Worm (Caenorhabditis elegans): ENCODE data around the gene W02A2.12.

DNA sequence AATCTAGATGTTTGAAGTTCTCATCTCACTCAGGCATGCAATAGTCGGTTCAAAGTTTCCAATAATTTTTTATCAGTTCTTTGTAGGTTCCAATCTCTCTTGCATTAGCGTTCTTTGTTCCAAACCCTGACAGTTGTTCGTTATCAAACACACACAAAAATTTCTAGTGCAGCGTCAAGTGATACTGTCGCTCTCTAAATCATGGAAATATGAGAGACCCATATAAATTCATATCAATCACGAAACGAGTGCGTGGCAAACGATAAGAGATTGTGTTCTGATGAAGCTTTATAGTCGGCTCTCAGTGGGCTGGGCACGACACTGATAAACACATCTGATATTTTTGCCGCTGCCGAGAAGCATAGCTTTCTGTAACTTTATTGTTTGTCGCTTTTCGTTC is 34.5 kb downstream of the W02A2.12 start:
- TF ChIP-seq pes-1 (GFP tag; IDR thresholded peaks at IDR 0.05) (no peak), tbx-11 (GFP tag; IDR thresholded peaks at IDR 0.05) (no peak), flt-1 (GFP tag; IDR thresholded peaks at IDR 0.05) (no peak), F13C5.2 (tag; optimal IDR thresholded peaks at IDR 0.05) (no peak), scrt-1 (GFP tag; IDR thresholded peaks at IDR 0.05) (no peak), B0310.2 (tag; optimal IDR thresholded peaks at IDR 0.05) (no peak), ama-1 (optimal IDR thresholded peaks at IDR 0.05) (no peak), hmg-4 (GFP tag; optimal IDR thresholded peaks at IDR 0.05) (no peak), ets-7 (tag; optimal IDR thresholded peaks at IDR 0.05) (no peak), ceh-36 (tag; optimal IDR thresholded peaks at IDR 0.05) (no peak), hmbx-1 (tag; optimal IDR thresholded peaks at IDR 0.05) (no peak), sea-1 (GFP tag; conservative IDR thresholded peaks at IDR 0.05) (no peak)
